Worm (Caenorhabditis elegans): Measurements from ENCODE around the gene F11D5.5.

Gene F11D5.5

ce11 chrX:3297812-3298211 is 4.1 kb upstream of the F11D5.5 start:
- TF ChIP-seq ets-4 (GFP tag; optimal IDR thresholded peaks at IDR 0.05), result no peak
- no peak for TF ChIP-seq madf-8 (GFP tag; conservative IDR thresholded peaks at IDR 0.05)
- TF ChIP-seq nhr-80 (tag; optimal IDR thresholded peaks at IDR 0.05), result peak; percentile 79

ce11 chrX:3298582-3298981 is 3.3 kb upstream of the F11D5.5 start, which contains the start of gene K09C4.1:
Gene K09C4.1 (plus strand): TSS chrX:3298882.
- TF ChIP-seq ceh-100 (GFP tag; IDR thresholded peaks at IDR 0.05) (no peak), hrde-1 (tag; optimal IDR thresholded peaks at IDR 0.05; ENCODE audit: borderline replicate concordance) (no peak), akir-1 (GFP tag; optimal IDR thresholded peaks at IDR 0.05) (no peak), T07F8.4 (tag; optimal IDR thresholded peaks at IDR 0.05) (no peak), madf-8 (GFP tag; conservative IDR thresholded peaks at IDR 0.05) (no peak), somi-1 (GFP tag; optimal IDR thresholded peaks at IDR 0.05) (no peak), F23B12.7 (tag; optimal IDR thresholded peaks at IDR 0.05; ENCODE audit: insufficient read depth) (no peak)

- TF ChIP-seq nhr-80 (tag; optimal IDR thresholded peaks at IDR 0.05), result peak; percentile 64
- TF ChIP-seq zfh-2 (GFP tag; conservative IDR thresholded peaks at IDR 0.05), result no peak
- TF ChIP-seq unc-62 (GFP tag; optimal IDR thresholded peaks at IDR 0.05), result peak; percentile 72
- TF ChIP-seq bed-2 (GFP tag; IDR thresholded peaks at IDR 0.05), result no peak
- TF ChIP-seq pbrm-1 (GFP tag; IDR thresholded peaks at IDR 0.05), result no peak
- no peak for TF ChIP-seq F22D6.2 (tag; optimal IDR thresholded peaks at IDR 0.05)
- no peak for TF ChIP-seq tlf-1 (GFP tag; optimal IDR thresholded peaks at IDR 0.05)
Observed at ce11 chrX:3300582-3300981, 1.3 kb upstream of the F11D5.5 start.

ce11 chrX:3304068-3304467 is 2.2 kb downstream of the F11D5.5 start, which contains the start of gene F11D5.7:
Gene F11D5.7 (plus strand): TSS chrX:3304368.
- TF ChIP-seq madf-10 (tag; optimal IDR thresholded peaks at IDR 0.05) (no peak), egrh-3 (GFP tag; IDR thresholded peaks at IDR 0.05) (no peak), B0336.3 (GFP tag; IDR thresholded peaks at IDR 0.05) (no peak), nfya-2 (GFP tag; IDR thresholded peaks at IDR 0.05) (no peak), dpl-1 (GFP tag; optimal IDR thresholded peaks at IDR 0.05) (no peak), sea-2 (GFP tag; IDR thresholded peaks at IDR 0.05) (no peak), F37B4.10 (GFP tag; IDR thresholded peaks at IDR 0.05) (no peak), efl-1 (GFP tag; optimal IDR thresholded peaks at IDR 0.05) (no peak), rec-8 (tag; optimal IDR thresholded peaks at IDR 0.05) (no peak), snpc-4 (GFP tag; optimal IDR thresholded peaks at IDR 0.05) (no peak), snpc-4 (tag; optimal IDR thresholded peaks at IDR 0.05) (no peak), mes-4 (tag; optimal IDR thresholded peaks at IDR 0.05) (no peak), lin-26 (GFP tag; IDR thresholded peaks at IDR 0.05) (no peak), tbp1 (GFP tag; optimal IDR thresholded peaks at IDR 0.05) (no peak), ceh-27 (GFP tag; optimal IDR thresholded peaks at IDR 0.05) (no peak), lir-1 (GFP tag; conservative IDR thresholded peaks at IDR 0.05) (no peak)

- no peak for TF ChIP-seq lin-26 (GFP tag; IDR thresholded peaks at IDR 0.05)
- TF ChIP-seq ztf-25 (GFP tag; IDR thresholded peaks at IDR 0.05), result no peak
- peak; percentile 93 for TF ChIP-seq nhr-80 (tag; optimal IDR thresholded peaks at IDR 0.05)
- no peak for TF ChIP-seq F57C9.4 (tag; optimal IDR thresholded peaks at IDR 0.05)
- no peak for TF ChIP-seq lag-1 (GFP tag; IDR thresholded peaks at IDR 0.05)
- no peak for TF ChIP-seq let-607 (tag; optimal IDR thresholded peaks at IDR 0.05)
Observed at ce11 chrX:3306594-3307296, 4.9 kb downstream of the F11D5.5 start.

Measured in whole organism, young adult.